Worm (Caenorhabditis elegans): ENCODE data around the gene dre-1.
A peak's percentile ranks its signal among the peaks of the same experiment; 100 is the strongest.

dre-1 gene

DNA sequence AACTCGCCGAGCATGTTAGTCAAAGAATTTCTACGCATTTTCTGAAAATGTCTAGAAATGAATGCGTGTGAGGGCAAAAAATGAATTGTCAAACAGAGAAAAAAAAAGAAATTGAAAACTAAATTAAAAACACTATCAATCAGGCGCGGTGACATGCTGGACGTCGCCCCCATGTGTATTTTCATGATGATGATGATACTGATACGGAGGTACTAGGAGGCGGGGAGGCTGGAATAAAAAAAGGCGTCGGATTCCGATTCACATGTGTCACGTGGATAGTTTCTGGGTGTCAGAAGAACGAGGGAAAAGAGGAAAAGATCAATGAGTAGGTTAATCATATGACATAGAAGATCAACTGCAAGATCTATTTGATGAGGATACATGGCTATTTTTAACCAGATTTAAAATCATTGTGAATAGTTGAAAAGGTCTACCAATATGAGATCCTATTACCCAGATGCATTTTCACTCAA, 40.9 kb downstream of the dre-1 start, which contains the start of gene W01A11.7:
Gene W01A11.7, minus strand, starts transcription at position 51 of the 473 bp plus-strand sequence.
- TF ChIP-seq unc-62 (GFP tag; optimal IDR thresholded peaks at IDR 0.05) (no peak), nhr-23 (tag; optimal IDR thresholded peaks at IDR 0.05) (no peak), aly-2 (tag; optimal IDR thresholded peaks at IDR 0.05) (no peak), nhr-12 (tag; optimal IDR thresholded peaks at IDR 0.05) (no peak), elt-1 (tag; optimal IDR thresholded peaks at IDR 0.05) (no peak), lsy-2 (tag; optimal IDR thresholded peaks at IDR 0.05) (no peak), mab-5 (tag; optimal IDR thresholded peaks at IDR 0.05) (no peak), lin-11 (tag; optimal IDR thresholded peaks at IDR 0.05) (no peak), sma-3 (GFP tag; optimal IDR thresholded peaks at IDR 0.05) (peak; percentile 78), unc-55 (GFP tag; optimal IDR thresholded peaks at IDR 0.05) (no peak), lin-13 (GFP tag; optimal IDR thresholded peaks at IDR 0.05) (no peak), nhr-25 (tag; optimal IDR thresholded peaks at IDR 0.05) (peak; percentile 48), mbf-1 (tag; optimal IDR thresholded peaks at IDR 0.05) (no peak), F13H6.1 (tag; optimal IDR thresholded peaks at IDR 0.05) (no peak), crh-2 (tag; optimal IDR thresholded peaks at IDR 0.05) (no peak), zag-1 (tag; optimal IDR thresholded peaks at IDR 0.05) (no peak), ceh-16 (tag; optimal IDR thresholded peaks at IDR 0.05) (no peak), sma-9 (GFP tag; optimal IDR thresholded peaks at IDR 0.05) (peak; percentile 47), sma-9 (tag; optimal IDR thresholded peaks at IDR 0.05) (no peak), ZK546.5 (tag; optimal IDR thresholded peaks at IDR 0.05) (no peak), alr-1 (tag; optimal IDR thresholded peaks at IDR 0.05) (no peak), nhr-129 (tag; optimal IDR thresholded peaks at IDR 0.05) (peak; percentile 34), nhr-21 (tag; optimal IDR thresholded peaks at IDR 0.05) (peak; percentile 18), Y55F3AM.14 (GFP tag; optimal IDR thresholded peaks at IDR 0.05) (no peak), nhr-11 (tag; optimal IDR thresholded peaks at IDR 0.05) (no peak), lin-39 (tag; optimal IDR thresholded peaks at IDR 0.05) (no peak), unc-39 (tag; optimal IDR thresholded peaks at IDR 0.05) (no peak), ztf-1 (GFP tag; conservative IDR thresholded peaks at IDR 0.05) (no peak), C34F6.9 (tag; optimal IDR thresholded peaks at IDR 0.05) (no peak), ztf-4 (tag; optimal IDR thresholded peaks at IDR 0.05) (no peak), gmeb-1 (tag; optimal IDR thresholded peaks at IDR 0.05) (peak; percentile 34)

DNA sequence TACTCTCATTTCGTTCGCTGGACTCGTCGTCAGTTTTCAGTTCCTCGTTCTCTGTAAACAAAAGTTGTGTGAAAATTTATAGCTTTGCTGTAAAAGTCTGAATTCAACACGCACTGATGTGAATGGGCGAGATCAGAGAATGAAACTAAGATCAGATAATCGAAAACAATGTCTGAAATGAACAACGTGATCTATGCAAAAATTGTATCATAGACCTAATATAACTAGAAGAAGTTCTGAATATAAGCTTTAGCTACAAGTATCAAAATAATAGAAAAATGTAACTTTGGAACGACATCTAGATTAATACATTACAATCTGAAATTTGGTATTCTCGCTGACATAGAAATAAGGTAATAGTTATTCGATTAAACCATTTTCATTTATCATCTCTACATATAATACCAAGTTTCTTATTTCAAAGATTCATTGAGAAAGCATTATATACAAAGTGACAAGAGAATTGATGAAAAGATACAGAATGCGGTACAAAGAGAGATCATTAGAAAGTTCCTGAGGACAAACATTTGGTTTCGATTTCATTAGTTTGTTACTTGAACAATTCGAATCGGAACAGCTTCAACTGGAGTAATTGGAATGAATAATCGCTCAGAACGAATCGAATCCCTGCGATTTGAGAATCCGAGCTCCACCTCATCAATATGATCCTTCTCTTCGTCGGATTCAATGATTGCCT, 42.0 kb downstream of the dre-1 start, which contains the start of gene moc-2:
Gene moc-2, minus strand, starts transcription at position 51 of the 697 bp plus-strand sequence.
- no peak for TF ChIP-seq lin-13 (GFP tag; optimal IDR thresholded peaks at IDR 0.05)
- no peak for TF ChIP-seq ztf-11 (tag; optimal IDR thresholded peaks at IDR 0.05)
- no peak for TF ChIP-seq blmp-1 (tag; optimal IDR thresholded peaks at IDR 0.05; ENCODE audit: insufficient read depth)
- no peak for TF ChIP-seq lin-39 (tag; optimal IDR thresholded peaks at IDR 0.05)
- no peak for TF ChIP-seq F13H6.1 (tag; optimal IDR thresholded peaks at IDR 0.05)
- TF ChIP-seq nhr-129 (tag; optimal IDR thresholded peaks at IDR 0.05), result no peak
- TF ChIP-seq nhr-12 (tag; optimal IDR thresholded peaks at IDR 0.05), result no peak
- no peak for TF ChIP-seq mbf-1 (tag; optimal IDR thresholded peaks at IDR 0.05)
- no peak for TF ChIP-seq nhr-11 (tag; optimal IDR thresholded peaks at IDR 0.05)
- TF ChIP-seq nhr-237 (tag; optimal IDR thresholded peaks at IDR 0.05), result no peak
- TF ChIP-seq aly-2 (tag; optimal IDR thresholded peaks at IDR 0.05), result no peak
- no peak for TF ChIP-seq ama-1 (optimal IDR thresholded peaks at IDR 0.05)
- no peak for TF ChIP-seq skn-1 (tag; optimal IDR thresholded peaks at IDR 0.05)

- TF ChIP-seq gmeb-1 (tag; optimal IDR thresholded peaks at IDR 0.05) (peak; percentile 9), nhr-25 (tag; optimal IDR thresholded peaks at IDR 0.05) (peak; percentile 56), nhr-129 (tag; optimal IDR thresholded peaks at IDR 0.05) (peak; percentile 43), fos-1 (tag; optimal IDR thresholded peaks at IDR 0.05) (peak; percentile 6), snpc-4 (tag; optimal IDR thresholded peaks at IDR 0.05) (no peak), crh-2 (tag; optimal IDR thresholded peaks at IDR 0.05) (peak; percentile 12), sma-9 (GFP tag; optimal IDR thresholded peaks at IDR 0.05) (peak; percentile 42), sma-9 (tag; optimal IDR thresholded peaks at IDR 0.05) (no peak), mab-5 (tag; optimal IDR thresholded peaks at IDR 0.05) (peak; percentile 35), mbf-1 (tag; optimal IDR thresholded peaks at IDR 0.05) (no peak)
Observed at ce11 chrV:6503158-6503557, 43.1 kb downstream of the dre-1 start.
